Worm (Caenorhabditis elegans): Measurements from ENCODE around the gene C33C12.7.

ce11 chrII:2130770-2131169 is 44.5 kb downstream of the C33C12.7 start, which contains the start of gene sdz-28:
- no peak for TF ChIP-seq flh-1 (GFP tag; optimal IDR thresholded peaks at IDR 0.05)
- TF ChIP-seq blmp-1 (tag; optimal IDR thresholded peaks at IDR 0.05) = no peak
- TF ChIP-seq lin-13 (tag; optimal IDR thresholded peaks at IDR 0.05) = no peak
- TF ChIP-seq nhr-12 (tag; optimal IDR thresholded peaks at IDR 0.05) = no peak
- no peak for TF ChIP-seq ceh-83 (GFP tag; optimal IDR thresholded peaks at IDR 0.05)
- TF ChIP-seq mls-2 (tag; optimal IDR thresholded peaks at IDR 0.05) = no peak
- no peak for TF ChIP-seq pha-4 (tag; optimal IDR thresholded peaks at IDR 0.05)
- TF ChIP-seq elt-1 (tag; optimal IDR thresholded peaks at IDR 0.05; ENCODE audit: borderline replicate concordance, insufficient read depth) = no peak
- TF ChIP-seq ztf-11 (tag; optimal IDR thresholded peaks at IDR 0.05) = no peak
- no peak for TF ChIP-seq lsy-2 (tag; optimal IDR thresholded peaks at IDR 0.05)
- no peak for TF ChIP-seq elt-3 (tag; optimal IDR thresholded peaks at IDR 0.05)
- no peak for TF ChIP-seq ces-1 (GFP tag; optimal IDR thresholded peaks at IDR 0.05)
- no peak for TF ChIP-seq M03D4.4 (tag; optimal IDR thresholded peaks at IDR 0.05)
- no peak for TF ChIP-seq hlh-1 (tag; optimal IDR thresholded peaks at IDR 0.05)

All from whole organism, mixed stage, embryonic.